Fruit fly (Drosophila melanogaster) whole organism, prepupa: ENCODE results near the gene CG32266.

Experiments used
- Blimp-1 ChIP-seq: fragments of 200-800 bp; sonication (Bioruptor generic); optimal IDR thresholded peaks from 3 replicates; lab custom pipeline; 2017; ENCODE audit warnings: missing biosample characterization, missing genetic modification characterization, mild to moderate bottlenecking, moderate library complexity, missing genetic modification reagents
- CG10669 ChIP-seq: fragments of 200-800 bp; sonication (Bioruptor generic); optimal IDR thresholded peaks from 3 replicates; lab custom pipeline; 2018; ENCODE audit warnings: missing biosample characterization, mild to moderate bottlenecking, missing genetic modification characterization, moderate library complexity
- CG11294 ChIP-seq: fragments of 200-800 bp; sonication (Bioruptor generic); IDR thresholded peaks from 2 replicates; pipeline ENCODE4 v1.3.6; 2022; ENCODE audit warnings: missing biosample characterization, missing genetic modification characterization
- CG11762 ChIP-seq: fragments of 200-800 bp; sonication (Bioruptor generic); optimal IDR thresholded peaks from 3 replicates; lab custom pipeline; 2016; ENCODE audit warnings: missing biosample characterization, missing genetic modification characterization; ENCODE audit not compliant: insufficient read depth
- CG11902 ChIP-seq: fragments of 200-800 bp; sonication (Bioruptor generic); optimal IDR thresholded peaks from 3 replicates; lab custom pipeline; 2016; ENCODE audit warnings: missing biosample characterization, missing genetic modification characterization
- CG15336 ChIP-seq: fragments of 200-800 bp; sonication (Bioruptor generic); IDR thresholded peaks from 2 replicates; pipeline ENCODE4 v1.3.6; 2022; ENCODE audit warnings: missing biosample characterization, missing genetic modification characterization
- CG1621 ChIP-seq: fragments of 200-800 bp; sonication (Bioruptor generic); optimal IDR thresholded peaks from 3 replicates; lab custom pipeline; 2018; ENCODE audit warnings: missing biosample characterization, mild to moderate bottlenecking, missing genetic modification characterization
- CG16779 ChIP-seq: fragments of 200-800 bp; sonication (Bioruptor generic); optimal IDR thresholded peaks from 3 replicates; lab custom pipeline; 2017; ENCODE audit warnings: missing biosample characterization, mild to moderate bottlenecking, missing genetic modification characterization
- CG32006 ChIP-seq: fragments of 200-800 bp; sonication (Bioruptor generic); optimal IDR thresholded peaks from 3 replicates; lab custom pipeline; 2017; ENCODE audit warnings: missing biosample characterization, mild to moderate bottlenecking, missing genetic modification characterization
- CG3919 ChIP-seq: fragments of 200-800 bp; sonication (Bioruptor generic); optimal IDR thresholded peaks from 3 replicates; lab custom pipeline; 2016; ENCODE audit warnings: missing biosample characterization, missing genetic modification characterization
- CG6163 ChIP-seq: fragments of 200-800 bp; sonication (Bioruptor generic); IDR thresholded peaks from 3 replicates; pipeline ENCODE4 v1.3.6; 2022; ENCODE audit warnings: missing biosample characterization, missing genetic modification characterization
- CG8119 ChIP-seq: fragments of 200-800 bp; sonication (Bioruptor generic); IDR thresholded peaks from 3 replicates; pipeline ENCODE4 v1.3.6; 2022; ENCODE audit warnings: missing biosample characterization, missing genetic modification characterization
- CG8319 ChIP-seq: fragments of 200-800 bp; sonication (Bioruptor generic); optimal IDR thresholded peaks from 3 replicates; lab custom pipeline; 2016; ENCODE audit warnings: missing biosample characterization, missing genetic modification characterization
- CG9139 ChIP-seq: fragments of 200-800 bp; sonication (Bioruptor generic); optimal IDR thresholded peaks from 3 replicates; lab custom pipeline; 2017; ENCODE audit warnings: missing biosample characterization, mild to moderate bottlenecking, missing genetic modification characterization
- Eip78C ChIP-seq: fragments of 200-800 bp; sonication (Bioruptor generic); peaks from one replicate; lab custom pipeline; 2016; ENCODE audit warnings: missing biosample characterization, missing genetic modification characterization
- Ets21C ChIP-seq: fragments of 200-800 bp; sonication (Bioruptor generic); optimal IDR thresholded peaks from 3 replicates; lab custom pipeline; 2016; ENCODE audit warnings: missing biosample characterization, missing genetic modification characterization
- Ets96B ChIP-seq: fragments of 200-800 bp; optimal IDR thresholded peaks from 2 replicates; lab custom pipeline; 2019; ENCODE audit warnings: missing biosample characterization, mild to moderate bottlenecking, missing genetic modification characterization, moderate library complexity
- Gug ChIP-seq: fragments of 200-800 bp; sonication (Bioruptor generic); IDR thresholded peaks from 2 replicates; pipeline ENCODE4 v1.3.6; 2022; ENCODE audit warnings: missing biosample characterization, missing genetic modification characterization
- Hr4 ChIP-seq: fragments of 200-800 bp; sonication (Bioruptor generic); optimal IDR thresholded peaks from 3 replicates; lab custom pipeline; 2016; ENCODE audit warnings: missing biosample characterization, missing genetic modification characterization
- Met ChIP-seq: fragments of 200-800 bp; sonication (Bioruptor generic); optimal IDR thresholded peaks from 3 replicates; lab custom pipeline; 2016; ENCODE audit warnings: missing biosample characterization, missing genetic modification characterization
- Sox102F ChIP-seq: fragments of 200-800 bp; sonication (Bioruptor generic); optimal IDR thresholded peaks from 2 replicates; lab custom pipeline; 2016; ENCODE audit warnings: missing biosample characterization, mild to moderate bottlenecking, missing genetic modification characterization
- Sox14 ChIP-seq: fragments of 200-800 bp; sonication (Bioruptor generic); optimal IDR thresholded peaks from 3 replicates; lab custom pipeline; 2016; ENCODE audit warnings: missing biosample characterization, missing genetic modification characterization
- Sox15 ChIP-seq: fragments of 200-800 bp; sonication (Bioruptor generic); optimal IDR thresholded peaks from 3 replicates; lab custom pipeline; 2016; ENCODE audit warnings: missing biosample characterization, missing genetic modification characterization
- acj6 ChIP-seq: fragments of 200-800 bp; sonication (Bioruptor generic); optimal IDR thresholded peaks from 3 replicates; lab custom pipeline; 2016; ENCODE audit warnings: missing biosample characterization, missing genetic modification characterization
- cyc ChIP-seq: fragments of 200-800 bp; sonication (Bioruptor generic); optimal IDR thresholded peaks from 3 replicates; lab custom pipeline; 2016; ENCODE audit warnings: missing biosample characterization, missing genetic modification characterization
- dac ChIP-seq: fragments of 200-800 bp; sonication (Bioruptor generic); optimal IDR thresholded peaks from 2 replicates; lab custom pipeline; 2017; ENCODE audit warnings: missing biosample characterization, mild to moderate bottlenecking, missing genetic modification characterization
- dsx ChIP-seq: fragments of 200-800 bp; optimal IDR thresholded peaks from 3 replicates; lab custom pipeline; 2019; ENCODE audit warnings: missing biosample characterization, mild to moderate bottlenecking, missing genetic modification characterization, moderate library complexity; ENCODE audit not compliant: poor library complexity, severe bottlenecking
- eg ChIP-seq: fragments of 200-800 bp; sonication (Bioruptor generic); IDR thresholded peaks from 3 replicates; pipeline ENCODE4 v1.3.6; 2022; ENCODE audit warnings: missing biosample characterization, missing genetic modification characterization
- esn ChIP-seq: fragments of 200-800 bp; sonication (Bioruptor generic); optimal IDR thresholded peaks from 2 replicates; lab custom pipeline; 2016; ENCODE audit warnings: missing biosample characterization, mild to moderate bottlenecking, missing genetic modification characterization, moderate library complexity
- fd85E ChIP-seq: fragments of 200-800 bp; sonication (Bioruptor generic); optimal IDR thresholded peaks from 3 replicates; lab custom pipeline; 2016; ENCODE audit warnings: missing biosample characterization, missing genetic modification characterization
- lz ChIP-seq: fragments of 200-800 bp; sonication (Bioruptor generic); optimal IDR thresholded peaks from 3 replicates; lab custom pipeline; 2016; ENCODE audit warnings: missing biosample characterization, missing genetic modification characterization
- net ChIP-seq: fragments of 200-800 bp; sonication (Bioruptor generic); optimal IDR thresholded peaks from 3 replicates; lab custom pipeline; 2016; ENCODE audit warnings: missing biosample characterization, missing genetic modification characterization
- svp ChIP-seq: fragments of 200-800 bp; sonication (Bioruptor generic); peaks from one replicate; lab custom pipeline; 2016; ENCODE audit warnings: missing biosample characterization, missing genetic modification characterization

CG32266 gene

dm6 chr3L:3791043-3791682 is 559 bp downstream of the CG32266 start (continued):
- TF ChIP-seq Ets96B (tag; lab: Kevin White, UChicago) (peak; percentile 11), CG10669 (no peak), CG11762 (GFP tag; lab: Kevin White, UChicago) (no peak), Met (GFP tag; lab: Kevin White, UChicago) (no peak), lz (GFP tag; lab: Kevin White, UChicago) (no peak), Gug (GFP tag; lab: Robert Waterston, UW) (peak; percentile 8; the same call in 1 of the 2 replicates), esn (GFP tag; lab: Kevin White, UChicago) (peak; percentile 32), Sox14 (GFP tag; lab: Kevin White, UChicago) (no peak), CG11294 (no peak), CG11902 (GFP tag; lab: Kevin White, UChicago) (peak; percentile 16), Blimp-1 (no peak), cyc (GFP tag; lab: Kevin White, UChicago) (peak; percentile 10)

DNA sequence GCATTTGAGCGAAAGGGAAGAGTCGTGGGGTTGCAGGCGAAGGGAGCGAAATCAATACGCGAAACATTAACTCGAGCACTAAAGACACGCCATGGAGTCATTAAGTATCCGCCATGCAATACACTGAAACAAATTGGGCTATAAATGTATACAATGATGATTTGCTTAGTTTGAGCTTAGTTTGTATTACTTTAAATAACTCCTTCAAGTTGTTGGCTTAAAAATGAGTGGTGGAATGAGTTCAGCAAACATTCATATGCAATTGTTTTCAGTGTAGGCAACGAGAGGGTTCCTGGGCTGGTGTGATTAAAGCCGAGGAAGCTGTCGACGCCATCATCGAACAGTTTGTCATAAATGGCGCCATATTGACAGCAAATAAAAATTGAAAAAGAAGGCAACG is 7.1 kb downstream of the CG32266 start:
- TF ChIP-seq CG11294 (no peak), CG1621 (no peak), svp (GFP tag; lab: Kevin White, UChicago) (no peak), CG6163 (GFP tag; lab: Robert Waterston, UW) (peak; percentile 25; the same call in 1 of the 3 replicates), dac (no peak), esn (GFP tag; lab: Kevin White, UChicago) (no peak), Hr4 (GFP tag; lab: Kevin White, UChicago) (no peak), dsx (no peak), CG32006 (GFP tag; lab: Kevin White, UChicago) (peak; percentile 4)

dm6 chr3L:3798488-3798887 is 7.9 kb downstream of the CG32266 start:
- no peak for TF ChIP-seq CG16779 (tag; lab: Kevin White, UChicago)
- no peak for TF ChIP-seq Ets21C (GFP tag; lab: Kevin White, UChicago)
- TF ChIP-seq fd85E (GFP tag; lab: Kevin White, UChicago) = no peak
- TF ChIP-seq net (GFP tag; lab: Kevin White, UChicago) = no peak
- no peak for TF ChIP-seq acj6 (GFP tag; lab: Kevin White, UChicago)
- no peak for TF ChIP-seq CG6163 (GFP tag; lab: Robert Waterston, UW)
- TF ChIP-seq Sox15 = no peak
- no peak for TF ChIP-seq CG9139
- TF ChIP-seq Sox102F = no peak
- no peak for TF ChIP-seq Met (GFP tag; lab: Kevin White, UChicago)
- TF ChIP-seq lz (GFP tag; lab: Kevin White, UChicago) = no peak
- no peak for TF ChIP-seq dac
- TF ChIP-seq CG1621 = no peak
- peak; percentile 59 for TF ChIP-seq Eip78C (GFP tag; lab: Kevin White, UChicago)
- TF ChIP-seq Sox14 (GFP tag; lab: Kevin White, UChicago) = no peak
- TF ChIP-seq Hr4 (GFP tag; lab: Kevin White, UChicago) = no peak
- TF ChIP-seq CG8119 = 0 out of 3 replicates have a peak, but pooled peaks have one; percentile 35
- 0 out of 2 replicates have a peak, but pooled peaks have one; percentile 27 for TF ChIP-seq CG15336 (GFP tag; lab: Robert Waterston, UW)
- TF ChIP-seq CG11902 (GFP tag; lab: Kevin White, UChicago) = no peak
- TF ChIP-seq Ets96B (tag; lab: Kevin White, UChicago) = no peak
- TF ChIP-seq dsx = no peak

DNA sequence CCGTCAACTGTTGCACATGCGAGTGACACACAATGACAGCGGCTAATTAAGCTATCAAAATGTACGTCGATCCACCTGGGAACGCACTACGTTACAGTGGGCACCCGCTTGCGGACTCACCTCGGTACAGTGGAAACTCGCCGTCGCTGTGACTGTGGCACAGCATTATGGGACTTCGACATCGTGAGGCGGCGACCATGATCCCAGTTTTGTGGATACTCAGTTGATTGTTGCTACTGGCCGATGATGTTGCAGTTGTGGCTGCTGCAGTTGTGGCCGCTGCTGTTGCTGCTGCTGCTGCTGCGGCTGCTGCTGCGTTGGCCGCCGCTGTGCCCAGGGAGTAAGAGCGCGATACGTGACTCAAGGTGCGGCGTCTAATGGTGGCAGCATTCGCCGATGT is 9.2 kb downstream of the CG32266 start:
- TF ChIP-seq CG3919 (GFP tag; lab: Kevin White, UChicago) (peak; percentile 2), eg (peak; percentile 57; the same call in 1 of the 3 replicates), Hr4 (GFP tag; lab: Kevin White, UChicago) (peak; percentile 24), svp (GFP tag; lab: Kevin White, UChicago) (peak; percentile 8), CG16779 (tag; lab: Kevin White, UChicago) (no peak), CG15336 (GFP tag; lab: Robert Waterston, UW) (peak; percentile 22; the same call in 1 of the 2 replicates), CG8319 (GFP tag; lab: Kevin White, UChicago) (no peak), CG11294 (0 out of 2 replicates have a peak, but pooled peaks have one; percentile 16), Ets96B (tag; lab: Kevin White, UChicago) (no peak), CG32006 (GFP tag; lab: Kevin White, UChicago) (peak; percentile 36), CG1621 (no peak)
